Worm (Caenorhabditis elegans) whole organism, L4 larva: ENCODE data around the gene srbc-78.

Experiments
- F10B5.3 ChIP-seq: sonication (generic microtip); optimal IDR thresholded peaks from 2 replicates; lab custom pipeline; 2016; ENCODE audit warnings: mild to moderate bottlenecking, missing genetic modification characterization, missing compliant biosample characterization
- F44E2.7 ChIP-seq: fragments of 200-800 bp; sonication (Bioruptor generic); IDR thresholded peaks from 2 replicates; pipeline ENCODE4 v2.1.2; 2022; ENCODE audit warnings: missing genetic modification characterization, missing compliant biosample characterization
- F49E8.2 ChIP-seq: sonication (generic microtip); optimal IDR thresholded peaks from 2 replicates; lab custom pipeline; 2016; ENCODE audit warnings: missing compliant biosample characterization, mild to moderate bottlenecking, missing genetic modification characterization, borderline replicate concordance
- R02D3.7 ChIP-seq: fragments of 150-350 bp; sonication (generic microtip); optimal IDR thresholded peaks from 3 replicates; lab custom pipeline; 2014; ENCODE audit warnings: missing biosample characterization, missing genetic modification characterization
- Y48G9A.11 ChIP-seq: fragments of 200-800 bp; sonication (Bioruptor generic); IDR thresholded peaks from 2 replicates; pipeline ENCODE4 v1.3.6; 2022; ENCODE audit warnings: missing genetic modification reagents, missing genetic modification characterization, missing compliant biosample characterization
- Y75B8A.6 ChIP-seq: fragments of 200-800 bp; sonication (Bioruptor generic); IDR thresholded peaks from 2 replicates; pipeline ENCODE4 v1.3.6; 2022; ENCODE audit warnings: missing genetic modification reagents, missing genetic modification characterization, missing compliant biosample characterization
- aha-1 ChIP-seq: fragments of 150-350 bp; peaks from one replicate; lab custom pipeline; 2014; ENCODE audit warnings: missing biosample characterization, missing genetic modification characterization
- ama-1 ChIP-seq: fragments of 150-350 bp; optimal IDR thresholded peaks from 2 replicates; lab custom pipeline; 2014; ENCODE audit warnings: inconsistent platforms, mixed read lengths
- ceh-28 ChIP-seq: fragments of 150-350 bp; optimal IDR thresholded peaks from 2 replicates; lab custom pipeline; 2014; ENCODE audit warnings: missing biosample characterization, missing genetic modification reagents, missing genetic modification characterization
- ceh-32 ChIP-seq: sonication (generic microtip); optimal IDR thresholded peaks from 2 replicates; lab custom pipeline; 2016; ENCODE audit warnings: mild to moderate bottlenecking, missing genetic modification characterization, missing compliant biosample characterization; ENCODE audit not compliant: poor library complexity
- ceh-44 ChIP-seq: fragments of 200-800 bp; sonication (Bioruptor generic); IDR thresholded peaks from 2 replicates; pipeline ENCODE4 v1.3.6; 2022; ENCODE audit warnings: missing genetic modification reagents, missing genetic modification characterization, missing compliant biosample characterization
- cey-2 ChIP-seq: sonication (generic microtip); optimal IDR thresholded peaks from 3 replicates; lab custom pipeline; 2017; ENCODE audit warnings: missing genetic modification characterization, mild to moderate bottlenecking, missing compliant biosample characterization, antibody characterized with exemption, borderline replicate concordance; ENCODE audit not compliant: insufficient read depth
- ctbp-1 ChIP-seq: fragments of 200-800 bp; sonication (Bioruptor generic); IDR thresholded peaks from 2 replicates; pipeline ENCODE4 v1.3.6; 2022; ENCODE audit warnings: missing genetic modification reagents, missing genetic modification characterization, missing compliant biosample characterization
- daf-12 ChIP-seq: fragments of 150-350 bp; optimal IDR thresholded peaks from 2 replicates; lab custom pipeline; 2014; ENCODE audit warnings: missing biosample characterization, missing genetic modification reagents, missing genetic modification characterization
- daf-16 ChIP-seq, 3 experiments: sonication (generic microtip); optimal IDR thresholded peaks; 2 replicates each; lab custom pipeline; 2016 to 2017; ENCODE audit warnings: missing genetic modification characterization in 3 of 3, missing genetic modification reagents in 3 of 3, mild to moderate bottlenecking in 2 of 3, missing compliant biosample characterization in 2 of 3, missing biosample characterization in 1 of 3, moderate library complexity in 1 of 3
- daf-8 ChIP-seq: fragments of 200-800 bp; sonication (Bioruptor generic); IDR thresholded peaks from 2 replicates; pipeline ENCODE4 v1.3.6; 2022; ENCODE audit warnings: missing genetic modification characterization, missing compliant biosample characterization
- dmd-6 ChIP-seq: fragments of 200-800 bp; sonication (Bioruptor generic); IDR thresholded peaks from 2 replicates; pipeline ENCODE4 v1.3.6; 2022; ENCODE audit warnings: missing genetic modification reagents, missing genetic modification characterization, missing compliant biosample characterization
- dpl-1 ChIP-seq: fragments of 150-350 bp; optimal IDR thresholded peaks from 2 replicates; lab custom pipeline; 2014; ENCODE audit warnings: missing biosample characterization, missing genetic modification reagents, missing genetic modification characterization
- dve-1 ChIP-seq: sonication (generic microtip); optimal IDR thresholded peaks from 2 replicates; lab custom pipeline; 2017; ENCODE audit warnings: antibody characterized with exemption, mild to moderate bottlenecking, missing genetic modification characterization, missing compliant biosample characterization; ENCODE audit not compliant: insufficient read depth
- egl-27 ChIP-seq: sonication (generic microtip); optimal IDR thresholded peaks from 3 replicates; lab custom pipeline; 2017; ENCODE audit warnings: missing biosample characterization, missing genetic modification reagents, missing genetic modification characterization
- fkh-10 ChIP-seq: fragments of 150-350 bp; optimal IDR thresholded peaks from 2 replicates; lab custom pipeline; 2014; ENCODE audit warnings: missing biosample characterization, missing genetic modification reagents, missing genetic modification characterization
- jun-1 ChIP-seq: fragments of 150-350 bp; optimal IDR thresholded peaks from 2 replicates; lab custom pipeline; 2014; ENCODE audit warnings: missing biosample characterization, missing genetic modification reagents, missing genetic modification characterization
- lin-13 ChIP-seq: fragments of 150-350 bp; optimal IDR thresholded peaks from 2 replicates; lab custom pipeline; 2014; ENCODE audit warnings: missing biosample characterization, missing genetic modification reagents, missing genetic modification characterization
- lin-15B ChIP-seq: fragments of 150-350 bp; sonication (generic microtip); optimal IDR thresholded peaks from 3 replicates; lab custom pipeline; 2014; ENCODE audit warnings: missing biosample characterization, missing genetic modification characterization
- lin-29 ChIP-seq: fragments of 200-800 bp; sonication (Bioruptor generic); IDR thresholded peaks from 2 replicates; pipeline ENCODE4 v1.3.6; 2022; ENCODE audit warnings: missing genetic modification reagents, missing genetic modification characterization, missing compliant biosample characterization
- lin-39 ChIP-seq: fragments of 150-350 bp; optimal IDR thresholded peaks from 2 replicates; lab custom pipeline; 2014; ENCODE audit warnings: missing biosample characterization, missing genetic modification reagents, missing genetic modification characterization
- lir-3 ChIP-seq: sonication (generic microtip); optimal IDR thresholded peaks from 2 replicates; lab custom pipeline; 2016; ENCODE audit warnings: mild to moderate bottlenecking, missing genetic modification characterization, missing compliant biosample characterization
- lsy-2 ChIP-seq, 2 experiments: fragments of 150-350 bp in 1 of 2; sonication (generic microtip) in 1 of 2; optimal IDR thresholded peaks; 2 replicates each; lab custom pipeline; 2014 to 2017; ENCODE audit warnings: missing biosample characterization in 2 of 2, missing genetic modification characterization in 2 of 2
- mdt-29 ChIP-seq: fragments of 200-800 bp; sonication (Bioruptor generic); IDR thresholded peaks from 2 replicates; pipeline ENCODE4 v1.3.6; 2022; ENCODE audit warnings: missing genetic modification reagents, missing genetic modification characterization, missing compliant biosample characterization
- mep-1 ChIP-seq: fragments of 150-350 bp; sonication (generic microtip); optimal IDR thresholded peaks from 3 replicates; lab custom pipeline; 2014; ENCODE audit warnings: missing biosample characterization, missing genetic modification characterization
- mxl-3 ChIP-seq: fragments of 200-800 bp; sonication (Bioruptor generic); optimal IDR thresholded peaks from 2 replicates; lab custom pipeline; 2018; ENCODE audit warnings: mild to moderate bottlenecking, missing genetic modification characterization, missing compliant biosample characterization
- nhr-10 ChIP-seq: fragments of 150-350 bp; optimal IDR thresholded peaks from 2 replicates; lab custom pipeline; 2014; ENCODE audit warnings: missing biosample characterization, missing genetic modification characterization
- nhr-11 ChIP-seq: fragments of 150-350 bp; optimal IDR thresholded peaks from 2 replicates; lab custom pipeline; 2014; ENCODE audit warnings: missing biosample characterization, missing genetic modification characterization
- nhr-41 ChIP-seq: fragments of 200-800 bp; sonication (Bioruptor generic); IDR thresholded peaks from 2 replicates; pipeline ENCODE4 v1.3.6; 2022; ENCODE audit warnings: missing genetic modification reagents, missing genetic modification characterization, missing compliant biosample characterization
- nhr-48 ChIP-seq: sonication (generic microtip); optimal IDR thresholded peaks from 2 replicates; lab custom pipeline; 2016; ENCODE audit warnings: mild to moderate bottlenecking, missing genetic modification characterization, missing compliant biosample characterization
- nhr-6 ChIP-seq: fragments of 150-350 bp; optimal IDR thresholded peaks from 2 replicates; lab custom pipeline; 2014; ENCODE audit warnings: missing biosample characterization, missing genetic modification characterization
- php-3 ChIP-seq: fragments of 200-800 bp; sonication (Bioruptor generic); IDR thresholded peaks from 2 replicates; pipeline ENCODE4 v1.3.6; 2022; ENCODE audit warnings: missing genetic modification reagents, missing genetic modification characterization, missing compliant biosample characterization
- sdz-12 ChIP-seq: fragments of 200-800 bp; sonication (Bioruptor generic); optimal IDR thresholded peaks from 2 replicates; lab custom pipeline; 2018; ENCODE audit warnings: mild to moderate bottlenecking, missing genetic modification characterization, missing compliant biosample characterization
- set-16 ChIP-seq: fragments of 200-800 bp; sonication (Bioruptor generic); IDR thresholded peaks from 2 replicates; pipeline ENCODE4 v1.3.6; 2022; ENCODE audit warnings: missing genetic modification reagents, missing genetic modification characterization, missing compliant biosample characterization
- skn-1 ChIP-seq: fragments of 150-350 bp; optimal IDR thresholded peaks from 2 replicates; lab custom pipeline; 2014; ENCODE audit warnings: missing biosample characterization, missing genetic modification characterization
- snpc-1.2 ChIP-seq: fragments of 200-800 bp; sonication (Bioruptor generic); IDR thresholded peaks from 2 replicates; pipeline ENCODE4 v1.3.6; 2022; ENCODE audit warnings: missing genetic modification reagents, missing genetic modification characterization, missing compliant biosample characterization
- spr-1 ChIP-seq: sonication (generic microtip); optimal IDR thresholded peaks from 2 replicates; lab custom pipeline; 2016; ENCODE audit warnings: mild to moderate bottlenecking, missing genetic modification characterization, missing compliant biosample characterization
- spr-3 ChIP-seq: fragments of 200-800 bp; sonication (Bioruptor generic); optimal IDR thresholded peaks from 2 replicates; lab custom pipeline; 2018; ENCODE audit warnings: mild to moderate bottlenecking, missing genetic modification characterization, missing compliant biosample characterization
- tag-97 ChIP-seq: fragments of 200-800 bp; sonication (Bioruptor generic); IDR thresholded peaks from 2 replicates; pipeline ENCODE4 v1.3.6; 2022; ENCODE audit warnings: missing genetic modification characterization, missing compliant biosample characterization
- vab-7 ChIP-seq: fragments of 200-800 bp; sonication (Bioruptor generic); IDR thresholded peaks from 2 replicates; pipeline ENCODE4 v1.3.6; 2022; ENCODE audit warnings: missing genetic modification reagents, missing genetic modification characterization, missing compliant biosample characterization
- zfp-2 ChIP-seq: sonication (generic microtip); optimal IDR thresholded peaks from 2 replicates; lab custom pipeline; 2016; ENCODE audit warnings: mild to moderate bottlenecking, missing genetic modification characterization, missing compliant biosample characterization
- zfp-3 ChIP-seq: fragments of 200-800 bp; sonication (Bioruptor generic); conservative IDR thresholded peaks from 2 replicates; pipeline ENCODE4 v1.3.6; 2022; ENCODE audit warnings: missing genetic modification reagents, missing genetic modification characterization, missing compliant biosample characterization
- zip-2 ChIP-seq: fragments of 150-350 bp; optimal IDR thresholded peaks from 2 replicates; lab custom pipeline; 2014; ENCODE audit warnings: missing biosample characterization, missing genetic modification characterization
- ztf-11 ChIP-seq: fragments of 150-350 bp; optimal IDR thresholded peaks from 2 replicates; lab custom pipeline; 2014; ENCODE audit warnings: missing biosample characterization, missing genetic modification characterization
- ztf-7 ChIP-seq: fragments of 150-350 bp; optimal IDR thresholded peaks from 2 replicates; lab custom pipeline; 2014; ENCODE audit warnings: missing biosample characterization, missing genetic modification characterization

Gene srbc-78

DNA sequence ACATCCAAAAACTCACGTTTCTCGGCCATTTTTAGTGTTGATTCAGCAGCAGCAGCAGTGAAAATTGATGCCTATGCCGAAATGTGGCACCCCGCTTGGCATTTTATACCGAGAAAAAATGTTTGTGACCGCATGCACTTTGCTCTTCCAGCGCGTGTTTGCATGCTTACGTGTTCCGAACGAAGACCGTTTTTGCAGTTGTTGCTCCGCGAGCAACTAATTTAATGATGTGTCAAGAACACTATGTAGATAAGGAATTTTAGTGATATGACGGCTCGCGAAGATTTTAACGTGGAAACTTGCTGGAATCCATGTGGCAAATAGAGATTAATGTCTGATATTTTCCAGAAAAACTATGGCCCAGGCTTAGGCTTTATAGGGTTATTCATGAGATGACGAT lies 10.0 kb upstream of the srbc-78 start, which contains the start of gene dct-16 (continued):
- TF ChIP-seq zfp-2 (tag; lab: Kevin White, UChicago) = no peak
- no peak for TF ChIP-seq F49E8.2 (tag; lab: Kevin White, UChicago)
- TF ChIP-seq ama-1 (lab: Kevin White, UChicago) = no peak
- TF ChIP-seq dmd-6 = peak; percentile 94
- no peak for TF ChIP-seq F44E2.7
- no peak for TF ChIP-seq set-16 (GFP tag; lab: Robert Waterston, UW)
- no peak for TF ChIP-seq lin-15B (tag; lab: Kevin White, UChicago)
- TF ChIP-seq Y48G9A.11 (GFP tag; lab: Robert Waterston, UW) = no peak
- peak; percentile 5 for TF ChIP-seq mxl-3 (GFP tag; lab: Kevin White, UChicago)
- no peak for TF ChIP-seq ztf-7 (tag; lab: Kevin White, UChicago)
- no peak for TF ChIP-seq daf-12 (tag; lab: Kevin White, UChicago)
- TF ChIP-seq vab-7 (GFP tag; lab: Robert Waterston, UW) = no peak

ce11 chrV:20497537-20497936 lies 8.5 kb upstream of the srbc-78 start:
- TF ChIP-seq spr-1 = no peak
- TF ChIP-seq spr-3 (GFP tag; lab: Kevin White, UChicago) = no peak
- no peak for TF ChIP-seq egl-27
- no peak for TF ChIP-seq lin-29
- TF ChIP-seq aha-1 (tag; lab: Kevin White, UChicago) = peak; percentile 19
- no peak for TF ChIP-seq ama-1 (lab: Kevin White, UChicago)
- TF ChIP-seq mdt-29 (GFP tag; lab: Robert Waterston, UW) = peak; percentile 50; the same call in 1 of the 2 replicates
- peak; percentile 30; the same call in 1 of the 2 replicates for TF ChIP-seq Y75B8A.6 (GFP tag; lab: Robert Waterston, UW)
- no peak for TF ChIP-seq lir-3 (tag; lab: Kevin White, UChicago)
- no peak for TF ChIP-seq ctbp-1 (GFP tag; lab: Robert Waterston, UW)
- TF ChIP-seq snpc-1.2 (GFP tag; lab: Robert Waterston, UW) = no peak
- no peak for TF ChIP-seq ztf-7 (tag; lab: Kevin White, UChicago)
- no peak for TF ChIP-seq jun-1 (tag; lab: Kevin White, UChicago)
- TF ChIP-seq ceh-28 (tag; lab: Kevin White, UChicago) = no peak
- TF ChIP-seq R02D3.7 (tag; lab: Kevin White, UChicago) = no peak
- no peak for TF ChIP-seq zip-2
- no peak for TF ChIP-seq nhr-11 (tag; lab: Kevin White, UChicago)
- no peak for TF ChIP-seq F10B5.3
- TF ChIP-seq nhr-48 (tag; lab: Kevin White, UChicago) = peak; percentile 16
- no peak for TF ChIP-seq nhr-41 (GFP tag; lab: Robert Waterston, UW)
- TF ChIP-seq lin-39 (tag; lab: Kevin White, UChicago) = no peak
- TF ChIP-seq tag-97 = no peak
- TF ChIP-seq F44E2.7 = peak; percentile 57; the same call in 1 of the 2 replicates
- no peak for TF ChIP-seq lin-13 (GFP tag; lab: Kevin White, UChicago)
- no peak for TF ChIP-seq nhr-10 (tag; lab: Kevin White, UChicago)
- TF ChIP-seq daf-8 (GFP tag; lab: Robert Waterston, UW) = no peak
- TF ChIP-seq nhr-6 = no peak
- no peak for TF ChIP-seq skn-1
- no peak for TF ChIP-seq ceh-32 (tag; lab: Kevin White, UChicago)
- no peak for TF ChIP-seq lsy-2 (tag; optimal IDR thresholded peaks at IDR 0.05; lab: Kevin White, UChicago)
- TF ChIP-seq cey-2 (tag; lab: Kevin White, UChicago) = no peak
- no peak for TF ChIP-seq dpl-1 (GFP tag; lab: Kevin White, UChicago)
- TF ChIP-seq sdz-12 = no peak
- TF ChIP-seq ceh-44 (GFP tag; lab: Robert Waterston, UW) = no peak
- TF ChIP-seq zfp-3 = peak; percentile 94
- TF ChIP-seq php-3 (GFP tag; lab: Robert Waterston, UW) = no peak
- TF ChIP-seq dve-1 (tag; lab: Kevin White, UChicago) = peak; percentile 26
- no peak for TF ChIP-seq fkh-10 (GFP tag; lab: Kevin White, UChicago)
- TF ChIP-seq daf-16 (GFP tag; optimal IDR thresholded peaks at IDR 0.05; lab: Kevin White, UChicago) = peak in 1 of 2 experiments; percentile 23
- peak; percentile 18 for TF ChIP-seq daf-16 (tag; optimal IDR thresholded peaks at IDR 0.05; lab: Kevin White, UChicago)
- no peak for TF ChIP-seq mep-1 (tag; lab: Kevin White, UChicago)
- TF ChIP-seq ztf-11 (tag; lab: Kevin White, UChicago) = no peak
